Worm (Caenorhabditis elegans) whole organism, L3 larva: ENCODE measurements around the gene str-198.

Experiments
- R02D3.7 ChIP-seq: fragments of 150-350 bp; optimal IDR thresholded peaks from 2 replicates; lab custom pipeline; 2014; ENCODE audit warnings: missing biosample characterization, missing genetic modification characterization
- ZK546.5 ChIP-seq: sonication (generic microtip); optimal IDR thresholded peaks from 2 replicates; lab custom pipeline; 2017; ENCODE audit warnings: missing biosample characterization, missing genetic modification characterization
- aly-2 ChIP-seq: fragments of 150-350 bp; optimal IDR thresholded peaks from 2 replicates; lab custom pipeline; 2014; ENCODE audit warnings: missing biosample characterization, missing genetic modification characterization
- ama-1 ChIP-seq: fragments of 150-350 bp; optimal IDR thresholded peaks from 2 replicates; lab custom pipeline; 2018
- ceh-16 ChIP-seq: sonication (generic microtip); optimal IDR thresholded peaks from 2 replicates; lab custom pipeline; 2017; ENCODE audit warnings: missing biosample characterization, missing genetic modification characterization
- ceh-28 ChIP-seq: fragments of 150-350 bp; optimal IDR thresholded peaks from 2 replicates; lab custom pipeline; 2014; ENCODE audit warnings: missing biosample characterization, missing genetic modification reagents, missing genetic modification characterization
- ceh-82 ChIP-seq: fragments of 150-350 bp; optimal IDR thresholded peaks from 2 replicates; lab custom pipeline; 2014; ENCODE audit warnings: missing biosample characterization, missing genetic modification characterization
- ceh-9 ChIP-seq: sonication (generic microtip); optimal IDR thresholded peaks from 2 replicates; lab custom pipeline; 2018; ENCODE audit warnings: missing biosample characterization, missing genetic modification characterization
- daf-12 ChIP-seq: fragments of 150-350 bp; optimal IDR thresholded peaks from 2 replicates; lab custom pipeline; 2014; ENCODE audit warnings: missing biosample characterization, missing genetic modification reagents, missing genetic modification characterization
- egl-27 ChIP-seq: sonication (generic microtip); optimal IDR thresholded peaks from 4 replicates; lab custom pipeline; 2017; ENCODE audit warnings: missing biosample characterization, missing genetic modification reagents, missing genetic modification characterization
- egl-5 ChIP-seq: fragments of 150-350 bp; optimal IDR thresholded peaks from 2 replicates; lab custom pipeline; 2017; ENCODE audit warnings: missing biosample characterization, missing genetic modification reagents, missing genetic modification characterization, inconsistent platforms
- elt-1 ChIP-seq: fragments of 150-350 bp; optimal IDR thresholded peaks from 2 replicates; lab custom pipeline; 2014; ENCODE audit warnings: missing biosample characterization, missing genetic modification characterization
- elt-2 ChIP-seq: sonication (generic microtip); optimal IDR thresholded peaks from 2 replicates; lab custom pipeline; 2016; ENCODE audit warnings: missing genetic modification reagents, mild to moderate bottlenecking, missing genetic modification characterization, missing compliant biosample characterization
- elt-3 ChIP-seq, 3 experiments: fragments of 150-350 bp in 1 of 3; sonication (generic microtip) in 2 of 3; optimal IDR thresholded peaks; 2 replicates in 2 of 3; 4 replicates in 1 of 3; lab custom pipeline; 2014 to 2017; ENCODE audit warnings: missing biosample characterization in 3 of 3, missing genetic modification characterization in 3 of 3
- eor-1 ChIP-seq, 2 experiments: fragments of 150-350 bp; optimal IDR thresholded peaks; 2 replicates each; lab custom pipeline; 2014 to 2018; ENCODE audit warnings: missing biosample characterization in 2 of 2, missing genetic modification characterization in 2 of 2
- fkh-10 ChIP-seq: sonication (generic microtip); optimal IDR thresholded peaks from 2 replicates; lab custom pipeline; 2017; ENCODE audit warnings: missing biosample characterization, missing genetic modification reagents, missing genetic modification characterization
- fkh-2 ChIP-seq: fragments of 150-350 bp; optimal IDR thresholded peaks from 2 replicates; lab custom pipeline; 2014; ENCODE audit warnings: missing biosample characterization, missing genetic modification reagents, missing genetic modification characterization
- fos-1 ChIP-seq: fragments of 150-350 bp; optimal IDR thresholded peaks from 2 replicates; lab custom pipeline; 2014; ENCODE audit warnings: missing biosample characterization, missing genetic modification characterization
- hmg-11 ChIP-seq: sonication (generic microtip); optimal IDR thresholded peaks from 2 replicates; lab custom pipeline; 2016; ENCODE audit warnings: missing genetic modification characterization, missing compliant biosample characterization
- jun-1 ChIP-seq: fragments of 150-350 bp; optimal IDR thresholded peaks from 2 replicates; lab custom pipeline; 2014; ENCODE audit warnings: missing biosample characterization, missing genetic modification reagents, missing genetic modification characterization
- lin-15B ChIP-seq: fragments of 150-350 bp; optimal IDR thresholded peaks from 2 replicates; lab custom pipeline; 2014; ENCODE audit warnings: missing biosample characterization, missing genetic modification characterization
- lsy-12 ChIP-seq: sonication (generic microtip); optimal IDR thresholded peaks from 2 replicates; lab custom pipeline; 2016; ENCODE audit warnings: mild to moderate bottlenecking, missing genetic modification characterization, missing compliant biosample characterization
- mdl-1 ChIP-seq: fragments of 150-350 bp; optimal IDR thresholded peaks from 2 replicates; lab custom pipeline; 2014; ENCODE audit warnings: missing biosample characterization, missing genetic modification characterization
- mml-1 ChIP-seq: fragments of 150-350 bp; sonication (generic microtip); optimal IDR thresholded peaks from 3 replicates; lab custom pipeline; 2014; ENCODE audit warnings: missing biosample characterization, missing genetic modification characterization
- nhr-11 ChIP-seq: fragments of 150-350 bp; optimal IDR thresholded peaks from 2 replicates; lab custom pipeline; 2014; ENCODE audit warnings: missing biosample characterization, missing genetic modification characterization
- nhr-12 ChIP-seq: fragments of 150-350 bp; optimal IDR thresholded peaks from 2 replicates; lab custom pipeline; 2014; ENCODE audit warnings: missing biosample characterization, missing genetic modification characterization
- nhr-23 ChIP-seq: fragments of 150-350 bp; optimal IDR thresholded peaks from 2 replicates; lab custom pipeline; 2014; ENCODE audit warnings: missing biosample characterization, missing genetic modification reagents, missing genetic modification characterization
- nhr-237 ChIP-seq: fragments of 150-350 bp; optimal IDR thresholded peaks from 2 replicates; lab custom pipeline; 2014; ENCODE audit warnings: missing biosample characterization, missing genetic modification characterization
- nhr-25 ChIP-seq: sonication (generic microtip); optimal IDR thresholded peaks from 2 replicates; lab custom pipeline; 2017; ENCODE audit warnings: missing biosample characterization, missing genetic modification characterization
- nhr-28 ChIP-seq: fragments of 150-350 bp; optimal IDR thresholded peaks from 2 replicates; lab custom pipeline; 2014; ENCODE audit warnings: missing biosample characterization, missing genetic modification characterization
- nhr-43 ChIP-seq: sonication (generic microtip); optimal IDR thresholded peaks from 2 replicates; lab custom pipeline; 2016; ENCODE audit warnings: mild to moderate bottlenecking, missing genetic modification characterization, missing compliant biosample characterization; ENCODE audit not compliant: poor library complexity, severe bottlenecking
- nhr-67 ChIP-seq: fragments of 150-350 bp; optimal IDR thresholded peaks from 2 replicates; lab custom pipeline; 2014; ENCODE audit warnings: missing biosample characterization, missing genetic modification characterization
- nhr-76 ChIP-seq: fragments of 150-350 bp; sonication (generic microtip); optimal IDR thresholded peaks from 5 replicates; lab custom pipeline; 2014; ENCODE audit warnings: missing biosample characterization, missing genetic modification characterization
- nhr-77 ChIP-seq: fragments of 150-350 bp; optimal IDR thresholded peaks from 2 replicates; lab custom pipeline; 2014; ENCODE audit warnings: missing biosample characterization, missing genetic modification characterization
- pqm-1 ChIP-seq: fragments of 150-350 bp; optimal IDR thresholded peaks from 2 replicates; lab custom pipeline; 2017; ENCODE audit warnings: missing biosample characterization, missing genetic modification characterization, inconsistent platforms
- sea-2 ChIP-seq: fragments of 150-350 bp; sonication (generic microtip); optimal IDR thresholded peaks from 4 replicates; lab custom pipeline; 2014; ENCODE audit warnings: missing biosample characterization, missing genetic modification reagents, missing genetic modification characterization
- tbx-2 ChIP-seq: sonication (generic microtip); optimal IDR thresholded peaks from 2 replicates; lab custom pipeline; 2016; ENCODE audit warnings: mild to moderate bottlenecking, missing genetic modification characterization, missing compliant biosample characterization
- unc-39 ChIP-seq: sonication (generic microtip); optimal IDR thresholded peaks from 4 replicates; lab custom pipeline; 2017; ENCODE audit warnings: missing biosample characterization, missing genetic modification characterization
- unc-62 ChIP-seq: fragments of 150-350 bp; sonication (generic microtip); optimal IDR thresholded peaks from 4 replicates; lab custom pipeline; 2014; ENCODE audit warnings: missing biosample characterization, missing genetic modification reagents, missing genetic modification characterization
- zag-1 ChIP-seq: fragments of 150-350 bp; optimal IDR thresholded peaks from 2 replicates; lab custom pipeline; 2014; ENCODE audit warnings: missing biosample characterization, missing genetic modification characterization
- ztf-11 ChIP-seq: fragments of 150-350 bp; optimal IDR thresholded peaks from 2 replicates; lab custom pipeline; 2014; ENCODE audit warnings: missing biosample characterization, missing genetic modification characterization
- ztf-4 ChIP-seq: fragments of 150-350 bp; optimal IDR thresholded peaks from 2 replicates; lab custom pipeline; 2014; ENCODE audit warnings: missing biosample characterization, missing genetic modification characterization

Gene str-198

DNA sequence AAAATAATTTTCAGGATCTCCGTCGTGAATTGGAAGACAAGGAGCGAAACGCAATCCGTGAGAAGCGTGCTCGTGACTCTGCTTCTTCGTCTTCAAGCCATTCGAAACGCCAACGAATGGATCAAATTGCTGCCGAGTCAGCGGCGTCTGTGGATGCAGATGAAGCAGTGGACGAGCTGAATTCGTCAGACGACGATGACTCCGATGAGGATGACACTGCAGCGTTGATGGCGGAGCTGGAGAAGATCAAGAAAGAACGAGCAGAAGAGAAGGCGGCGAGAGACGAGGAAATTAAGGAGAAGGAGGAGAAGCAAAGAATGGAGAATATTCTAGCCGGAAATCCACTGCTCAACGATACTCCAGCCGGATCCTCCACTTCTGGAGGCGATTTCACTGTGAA is 24.0 kb upstream of the str-198 start:
- TF ChIP-seq unc-39 (tag; lab: Kevin White, UChicago) (no peak), lin-15B (tag; lab: Kevin White, UChicago) (no peak), nhr-28 (tag; lab: Kevin White, UChicago) (no peak), nhr-12 (no peak), egl-27 (tag; lab: Kevin White, UChicago) (no peak), nhr-11 (tag; lab: Kevin White, UChicago) (no peak), zag-1 (no peak), elt-3 (tag; optimal IDR thresholded peaks at IDR 0.05; lab: Kevin White, UChicago) (no peak), nhr-23 (tag; lab: Kevin White, UChicago) (no peak), aly-2 (tag; lab: Kevin White, UChicago) (no peak), nhr-25 (tag; lab: Kevin White, UChicago) (no peak), mml-1 (no peak), nhr-77 (tag; lab: Kevin White, UChicago) (no peak), mdl-1 (tag; lab: Kevin White, UChicago) (no peak), ceh-16 (no peak), unc-62 (no peak), elt-1 (tag; lab: Kevin White, UChicago) (no peak), ama-1 (lab: Kevin White, UChicago) (no peak), ztf-11 (tag; lab: Kevin White, UChicago) (no peak)

DNA sequence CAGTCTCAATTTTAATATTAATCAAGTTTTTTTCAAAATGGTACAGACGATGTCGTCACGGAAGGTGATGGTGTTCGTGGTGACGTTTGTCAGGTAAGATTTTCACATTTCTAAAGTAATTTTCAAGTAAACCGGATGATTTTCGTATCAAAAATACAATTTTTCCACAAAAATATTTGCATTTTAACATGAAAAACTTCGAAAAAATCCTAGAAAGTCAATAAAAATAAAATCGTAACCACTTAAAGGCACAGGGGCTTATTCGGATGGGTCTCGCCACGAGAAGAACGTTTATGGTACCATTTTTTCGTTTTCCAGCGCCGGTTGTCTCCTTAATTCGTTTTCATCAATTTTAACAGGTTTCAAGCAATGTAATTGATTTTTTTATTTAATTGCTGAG is 23.3 kb upstream of the str-198 start, which contains the start of gene T10C6.6:
TSS of gene T10C6.6 (plus strand) at position 27 of the 400 bp plus-strand sequence.
- no peak for TF ChIP-seq jun-1 (tag; lab: Kevin White, UChicago)
- no peak for TF ChIP-seq egl-27 (tag; lab: Kevin White, UChicago)
- no peak for TF ChIP-seq elt-1 (tag; lab: Kevin White, UChicago)
- no peak for TF ChIP-seq ceh-16
- TF ChIP-seq zag-1, result no peak
- TF ChIP-seq unc-62, result no peak
- no peak for TF ChIP-seq lsy-12 (tag; lab: Kevin White, UChicago)
- TF ChIP-seq unc-39 (tag; lab: Kevin White, UChicago), result no peak
- TF ChIP-seq elt-2 (tag; lab: Kevin White, UChicago), result no peak

DNA sequence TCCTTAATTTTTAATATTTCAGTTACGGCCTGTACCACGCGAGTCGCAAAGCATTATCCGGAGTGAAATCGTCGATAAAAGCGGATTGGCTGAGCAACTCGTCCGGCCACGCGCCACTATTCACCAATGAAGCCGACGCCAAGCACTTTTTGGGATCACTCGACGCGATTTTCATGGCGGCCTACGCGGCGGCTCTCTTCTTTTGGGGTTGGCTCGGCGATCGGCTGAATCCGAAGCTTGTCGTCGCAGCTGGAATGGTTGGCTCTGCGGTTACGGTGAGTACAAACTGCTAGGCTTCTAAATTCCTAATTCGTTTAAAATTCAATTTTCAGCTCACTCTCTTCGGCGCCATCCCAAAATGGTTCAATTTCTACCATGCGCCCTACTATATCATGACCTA is 22.7 kb upstream of the str-198 start:
- no peak for TF ChIP-seq ceh-28 (tag; lab: Kevin White, UChicago)
- TF ChIP-seq fkh-10 (GFP tag; lab: Kevin White, UChicago), result no peak
- TF ChIP-seq ceh-16, result no peak

DNA sequence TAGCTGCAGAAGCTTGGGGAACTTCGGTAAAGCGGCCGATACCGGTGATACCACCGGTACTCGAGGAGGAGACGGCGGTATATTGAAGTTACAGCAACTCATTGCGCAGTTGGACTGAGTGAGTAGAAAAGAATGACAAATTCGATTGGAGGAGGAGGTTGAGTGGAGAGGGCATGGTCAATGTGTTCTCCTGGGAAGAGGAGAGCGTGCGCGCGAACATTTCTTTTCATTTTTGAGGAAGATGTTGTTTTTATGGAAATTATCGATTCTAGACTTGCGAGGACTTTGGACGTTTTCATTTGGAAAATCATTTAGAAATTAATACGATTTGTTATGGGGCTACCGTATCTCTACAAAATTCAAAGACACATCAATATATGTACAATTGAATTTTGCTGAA is 18.4 kb upstream of the str-198 start:
- TF ChIP-seq ceh-16, result no peak
- TF ChIP-seq, all 47 proteins: peak for 0

DNA sequence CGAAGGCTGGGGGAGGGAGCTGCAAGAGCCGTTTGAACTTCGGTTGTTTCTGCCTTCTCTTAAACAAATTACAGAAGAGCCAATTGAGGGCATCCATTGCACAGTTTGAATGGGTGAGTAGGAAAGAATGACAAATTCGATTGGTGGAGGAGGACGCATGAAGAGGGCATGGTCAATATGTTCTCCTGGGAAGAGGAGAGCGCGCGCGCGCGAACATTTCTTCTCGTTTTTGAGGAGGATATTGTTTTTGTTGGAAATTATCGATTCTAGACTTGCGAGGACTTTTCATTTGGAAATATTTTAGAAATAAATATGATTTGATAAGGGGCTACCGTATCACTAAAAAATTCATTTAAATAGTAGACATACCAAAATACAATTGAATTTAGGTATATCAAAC is 16.0 kb upstream of the str-198 start, which contains the start of gene T10C6.7:
TSS of gene T10C6.7 (minus strand) at position 143 of the 400 bp plus-strand sequence.
- TF ChIP-seq nhr-67, result no peak
- TF ChIP-seq ztf-4 (tag; lab: Kevin White, UChicago), result no peak
- no peak for TF ChIP-seq nhr-12
- TF ChIP-seq nhr-77 (tag; lab: Kevin White, UChicago), result no peak
- no peak for TF ChIP-seq daf-12 (tag; lab: Kevin White, UChicago)
- no peak for TF ChIP-seq ceh-82 (tag; lab: Kevin White, UChicago)
- no peak for TF ChIP-seq nhr-25 (tag; lab: Kevin White, UChicago)
- no peak for TF ChIP-seq ceh-16
- TF ChIP-seq egl-5 (tag; lab: Kevin White, UChicago), result no peak
- no peak for TF ChIP-seq R02D3.7 (tag; lab: Kevin White, UChicago)
- no peak for TF ChIP-seq pqm-1 (tag; lab: Kevin White, UChicago)
- no peak for TF ChIP-seq hmg-11 (tag; lab: Kevin White, UChicago)
- no peak for TF ChIP-seq sea-2
- TF ChIP-seq unc-62, result no peak
- no peak for TF ChIP-seq ZK546.5
- no peak for TF ChIP-seq nhr-76 (tag; lab: Kevin White, UChicago)

DNA sequence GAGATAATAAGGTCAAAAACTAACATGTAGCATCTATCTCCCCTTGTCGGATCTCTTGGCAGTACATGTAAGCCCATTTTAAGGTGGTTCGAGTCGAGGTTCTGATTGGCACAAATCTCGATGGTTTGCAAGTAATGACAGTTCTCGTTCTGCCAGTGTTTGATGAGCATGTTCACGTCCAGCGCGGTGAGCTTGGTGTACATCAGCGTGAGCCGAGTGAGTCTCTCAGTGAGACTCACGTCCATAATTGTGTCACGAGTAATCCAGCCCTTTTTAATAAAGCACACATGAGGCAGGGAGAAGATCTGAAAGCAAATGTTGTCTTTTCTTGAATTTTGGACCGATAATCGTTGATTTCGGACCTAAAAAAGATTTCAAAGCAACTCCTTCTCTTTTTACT is 14.8 kb upstream of the str-198 start, which contains the start of gene T10C6.16:
TSS of gene T10C6.16 (minus strand) at position 245 of the 400 bp plus-strand sequence.
- TF ChIP-seq daf-12 (tag; lab: Kevin White, UChicago) (no peak), nhr-43 (no peak), fkh-2 (tag; lab: Kevin White, UChicago) (no peak), ceh-82 (tag; lab: Kevin White, UChicago) (no peak), eor-1 (tag; optimal IDR thresholded peaks at IDR 0.05; lab: Kevin White, UChicago) (no peak), fos-1 (no peak), fkh-10 (GFP tag; lab: Kevin White, UChicago) (no peak), tbx-2 (tag; lab: Kevin White, UChicago) (no peak), elt-2 (tag; lab: Kevin White, UChicago) (no peak), ceh-9 (tag; lab: Kevin White, UChicago) (no peak), nhr-237 (no peak), ceh-16 (no peak), nhr-67 (no peak), R02D3.7 (tag; lab: Kevin White, UChicago) (no peak), unc-62 (no peak)
